Worm (Caenorhabditis elegans): ENCODE results near the gene act-3.

act-3 gene

DNA sequence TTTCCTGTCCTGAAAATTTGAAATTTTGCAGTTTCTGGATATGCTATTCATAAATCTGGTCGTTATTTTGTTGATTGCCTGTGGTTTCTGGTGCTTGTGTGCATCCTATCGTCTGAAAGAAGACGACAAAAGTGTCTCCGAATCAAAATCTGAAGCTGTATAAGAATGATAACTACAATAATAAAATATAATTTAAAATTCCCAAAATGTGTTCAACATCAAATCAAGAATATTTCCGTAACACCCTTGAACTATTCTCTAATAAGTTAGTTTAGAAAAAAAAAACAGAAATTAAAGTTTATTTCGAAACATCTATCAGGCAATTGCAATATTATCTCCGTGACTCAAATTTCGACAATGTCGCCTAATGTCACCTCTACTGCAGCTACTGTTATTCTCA lies 33.8 kb downstream of the act-3 start, which contains the start of gene C45B11.8:
TSS of gene C45B11.8 (plus strand) at position 301 of the 400 bp plus-strand sequence.
- TF ChIP-seq hlh-15 (tag; optimal IDR thresholded peaks at IDR 0.05): no peak
- TF ChIP-seq ceh-30 (tag; optimal IDR thresholded peaks at IDR 0.05): no peak
- TF ChIP-seq T23F11.4 (GFP tag; optimal IDR thresholded peaks at IDR 0.05): no peak
- TF ChIP-seq ceh-22 (tag; optimal IDR thresholded peaks at IDR 0.05): no peak
- no peak for TF ChIP-seq che-1 (tag; optimal IDR thresholded peaks at IDR 0.05)
- no peak for TF ChIP-seq zip-5 (tag; optimal IDR thresholded peaks at IDR 0.05)
- no peak for TF ChIP-seq nhr-11 (tag; optimal IDR thresholded peaks at IDR 0.05)
- TF ChIP-seq unc-86 (tag; optimal IDR thresholded peaks at IDR 0.05): no peak
- TF ChIP-seq ceh-9 (tag; optimal IDR thresholded peaks at IDR 0.05): no peak
- no peak for TF ChIP-seq ama-1 (optimal IDR thresholded peaks at IDR 0.05)
- TF ChIP-seq npax-4 (tag; optimal IDR thresholded peaks at IDR 0.05): no peak
- TF ChIP-seq lim-6 (tag; optimal IDR thresholded peaks at IDR 0.05): no peak
- TF ChIP-seq rnt-1 (tag; optimal IDR thresholded peaks at IDR 0.05): no peak
- no peak for TF ChIP-seq sdc-2 (tag; optimal IDR thresholded peaks at IDR 0.05)
- TF ChIP-seq ceh-34 (tag; optimal IDR thresholded peaks at IDR 0.05): no peak
- no peak for TF ChIP-seq ref-2 (tag; optimal IDR thresholded peaks at IDR 0.05)

DNA sequence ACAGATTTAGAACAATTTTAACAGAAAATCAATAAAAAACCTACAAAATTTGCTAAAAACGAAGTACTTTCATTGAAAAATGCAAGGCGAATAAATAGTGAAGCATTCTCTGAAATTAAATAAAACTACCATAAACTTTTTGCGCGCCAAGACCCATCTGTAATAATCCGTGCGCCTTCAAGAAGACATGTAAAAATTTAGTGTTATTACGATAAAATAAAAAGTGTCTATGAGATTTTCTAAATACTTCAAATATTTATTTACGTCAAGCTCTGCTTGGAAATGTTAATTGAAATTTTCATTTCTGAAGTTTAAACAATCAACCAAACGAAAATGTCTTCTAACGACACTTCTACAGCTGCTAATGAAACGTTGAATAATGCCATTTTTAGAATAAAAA lies 34.3 kb downstream of the act-3 start, which contains the start of gene C45B11.9:
TSS of gene C45B11.9 (plus strand) at position 301 of the 400 bp plus-strand sequence.
- TF ChIP-seq tbx-7 (tag; optimal IDR thresholded peaks at IDR 0.05) (no peak), pag-3 (tag; optimal IDR thresholded peaks at IDR 0.05; ENCODE audit: borderline replicate concordance) (no peak), fkh-6 (tag; optimal IDR thresholded peaks at IDR 0.05) (no peak), ahr-1 (tag; optimal IDR thresholded peaks at IDR 0.05) (no peak), ceh-2 (tag; optimal IDR thresholded peaks at IDR 0.05) (no peak), fax-1 (tag; optimal IDR thresholded peaks at IDR 0.05) (no peak), ceh-18 (tag; optimal IDR thresholded peaks at IDR 0.05) (no peak), npax-4 (tag; optimal IDR thresholded peaks at IDR 0.05) (no peak), rnt-1 (tag; optimal IDR thresholded peaks at IDR 0.05) (no peak), odd-2 (tag; optimal IDR thresholded peaks at IDR 0.05) (no peak), ceh-31 (tag; optimal IDR thresholded peaks at IDR 0.05) (no peak), elt-2 (tag; optimal IDR thresholded peaks at IDR 0.05) (no peak), unc-3 (GFP tag; conservative IDR thresholded peaks at IDR 0.05) (no peak), unc-3 (tag; optimal IDR thresholded peaks at IDR 0.05) (no peak), madf-2 (tag; optimal IDR thresholded peaks at IDR 0.05) (no peak), lim-6 (tag; optimal IDR thresholded peaks at IDR 0.05) (no peak), unc-42 (tag; optimal IDR thresholded peaks at IDR 0.05) (no peak), pha-4 (tag; optimal IDR thresholded peaks at IDR 0.05) (no peak), C08G9.2 (tag; optimal IDR thresholded peaks at IDR 0.05) (no peak), ceh-19 (GFP tag; optimal IDR thresholded peaks at IDR 0.05) (no peak), ceh-24 (tag; optimal IDR thresholded peaks at IDR 0.05) (no peak)

DNA sequence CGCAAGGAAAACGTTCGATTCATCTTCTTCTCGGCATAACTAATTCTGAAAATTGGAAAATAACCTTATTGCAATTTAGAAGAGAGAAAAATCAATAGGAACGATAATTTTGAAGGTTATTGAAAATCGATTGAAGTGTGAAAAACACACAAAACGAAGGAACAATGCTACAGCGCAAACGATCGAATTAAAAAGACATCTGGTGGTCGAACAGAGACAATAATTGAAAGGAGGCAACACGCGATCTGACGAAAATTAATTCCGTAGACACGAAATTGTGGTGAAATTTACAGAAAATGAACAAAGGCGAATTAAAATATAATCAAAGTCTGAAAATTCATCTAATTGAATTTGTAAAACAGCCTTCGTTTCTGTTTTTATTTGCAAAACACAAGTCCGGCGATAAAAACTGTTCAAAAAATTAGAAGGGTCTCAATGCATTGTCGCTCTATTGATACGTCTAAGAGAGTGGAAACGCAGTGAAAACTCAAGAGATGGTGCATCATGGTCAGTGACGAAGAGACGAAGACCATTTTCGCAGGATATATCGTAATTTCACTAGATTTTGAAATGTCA lies 34.8 kb downstream of the act-3 start, which contains the start of gene pak-2:
TSS of gene pak-2 (minus strand) at position 51 of the 576 bp plus-strand sequence.
- TF ChIP-seq ceh-34 (tag; optimal IDR thresholded peaks at IDR 0.05): peak; percentile 84
- TF ChIP-seq hlh-13 (GFP tag; optimal IDR thresholded peaks at IDR 0.05): no peak
- peak; percentile 36 for TF ChIP-seq sdc-2 (tag; optimal IDR thresholded peaks at IDR 0.05)
- peak; percentile 77 for TF ChIP-seq ahr-1 (tag; optimal IDR thresholded peaks at IDR 0.05)
- peak; percentile 64 for TF ChIP-seq pqm-1 (tag; optimal IDR thresholded peaks at IDR 0.05)
- peak; percentile 83 for TF ChIP-seq hlh-8 (tag; optimal IDR thresholded peaks at IDR 0.05)
- no peak for TF ChIP-seq fkh-10 (GFP tag; optimal IDR thresholded peaks at IDR 0.05)
- TF ChIP-seq syd-9 (tag; optimal IDR thresholded peaks at IDR 0.05): peak; percentile 45
- TF ChIP-seq ceh-6 (GFP tag; optimal IDR thresholded peaks at IDR 0.05): peak; percentile 43
- peak; percentile 92 for TF ChIP-seq fax-1 (tag; optimal IDR thresholded peaks at IDR 0.05)
- TF ChIP-seq pax-1 (tag; optimal IDR thresholded peaks at IDR 0.05): peak; percentile 42
- TF ChIP-seq pat-9 (tag; optimal IDR thresholded peaks at IDR 0.05): no peak
- TF ChIP-seq fkh-6 (tag; optimal IDR thresholded peaks at IDR 0.05): peak; percentile 75
- peak; percentile 92 for TF ChIP-seq lim-6 (tag; optimal IDR thresholded peaks at IDR 0.05)
- peak; percentile 39 for TF ChIP-seq gmeb-2 (tag; optimal IDR thresholded peaks at IDR 0.05)
- peak; percentile 61 for TF ChIP-seq unc-86 (tag; optimal IDR thresholded peaks at IDR 0.05)
- peak; percentile 59 for TF ChIP-seq ceh-19 (GFP tag; optimal IDR thresholded peaks at IDR 0.05)
- TF ChIP-seq pha-2 (tag; optimal IDR thresholded peaks at IDR 0.05): peak; percentile 44
- TF ChIP-seq unc-55 (GFP tag; optimal IDR thresholded peaks at IDR 0.05): no peak
- peak; percentile 0 for TF ChIP-seq sox-4 (tag; optimal IDR thresholded peaks at IDR 0.05)
- peak; percentile 97 for TF ChIP-seq ets-4 (tag; optimal IDR thresholded peaks at IDR 0.05)
- TF ChIP-seq hlh-6 (tag; optimal IDR thresholded peaks at IDR 0.05): peak; percentile 73
- TF ChIP-seq ref-2 (tag; optimal IDR thresholded peaks at IDR 0.05): peak; percentile 97
- TF ChIP-seq ceh-24 (tag; optimal IDR thresholded peaks at IDR 0.05): no peak
- TF ChIP-seq ceh-22 (tag; optimal IDR thresholded peaks at IDR 0.05): no peak
- TF ChIP-seq ttx-3 (tag; optimal IDR thresholded peaks at IDR 0.05): peak; percentile 47
- peak; percentile 70 for TF ChIP-seq ztf-16 (tag; optimal IDR thresholded peaks at IDR 0.05)
